Fruit fly (Drosophila melanogaster): ENCODE data around the gene vls.

The vls gene

dm6 chr2L:20061018-20061657 is 4.3 kb downstream of the vls start, which contains the start of the genes barr and lok (continued):
- no peak for TF ChIP-seq CG2199 (GFP tag; IDR thresholded peaks at IDR 0.05)
- TF ChIP-seq dmrt11E (tag; optimal IDR thresholded peaks at IDR 0.05) = peak; percentile 63
- no peak for TF ChIP-seq Adf1 (GFP tag; IDR thresholded peaks at IDR 0.05)
- TF ChIP-seq Sox102F (GFP tag; optimal IDR thresholded peaks at IDR 0.05) = peak; percentile 43
- peak; percentile 12; the same call in 1 of the 2 replicates for TF ChIP-seq CG7372 (GFP tag; IDR thresholded peaks at IDR 0.05)
- TF ChIP-seq ash1 (GFP tag; optimal IDR thresholded peaks at IDR 0.05) = no peak
- no peak for TF ChIP-seq trh (GFP tag; optimal IDR thresholded peaks at IDR 0.05)
- peak; percentile 28 for TF ChIP-seq CG10431 (GFP tag; optimal IDR thresholded peaks at IDR 0.05)
- no peak for TF ChIP-seq CG17568 (GFP tag; optimal IDR thresholded peaks at IDR 0.05)
- TF ChIP-seq HmgD (GFP tag; optimal IDR thresholded peaks at IDR 0.05) = no peak
- TF ChIP-seq Max (GFP tag; optimal IDR thresholded peaks at IDR 0.05) = peak; percentile 23
- no peak for TF ChIP-seq CG15073 (GFP tag; optimal IDR thresholded peaks at IDR 0.05)
- no peak for TF ChIP-seq tio (GFP tag; optimal IDR thresholded peaks at IDR 0.05)
- no peak for TF ChIP-seq zen2 (GFP tag; IDR thresholded peaks at IDR 0.05; ENCODE audit: partially characterized antibody)
- TF ChIP-seq tin (GFP tag; optimal IDR thresholded peaks at IDR 0.05) = peak; percentile 53
- TF ChIP-seq CG9876 (GFP tag; optimal IDR thresholded peaks at IDR 0.05) = peak; percentile 5
- TF ChIP-seq sqz (GFP tag; optimal IDR thresholded peaks at IDR 0.05) = no peak
- peak; percentile 45 for TF ChIP-seq fu2 (GFP tag; optimal IDR thresholded peaks at IDR 0.05)
- no peak for TF ChIP-seq nau (GFP tag; optimal IDR thresholded peaks at IDR 0.05)
- TF ChIP-seq CG18011 (GFP tag; optimal IDR thresholded peaks at IDR 0.05) = peak; percentile 15
- TF ChIP-seq az2 (GFP tag; optimal IDR thresholded peaks at IDR 0.05) = peak; percentile 59
- TF ChIP-seq CG18599 (GFP tag; optimal IDR thresholded peaks at IDR 0.05) = no peak
- TF ChIP-seq GATAe (GFP tag; conservative IDR thresholded peaks at IDR 0.05) = no peak
- peak; percentile 29 for TF ChIP-seq D19B (GFP tag; optimal IDR thresholded peaks at IDR 0.05)
- TF ChIP-seq Dip2 (GFP tag; IDR thresholded peaks at IDR 0.05) = no peak
- no peak for TF ChIP-seq ATbp (GFP tag; optimal IDR thresholded peaks at IDR 0.05)
- peak; percentile 19 for TF ChIP-seq Dek (tag; optimal IDR thresholded peaks at IDR 0.05)
- TF ChIP-seq CG6254 (GFP tag; optimal IDR thresholded peaks at IDR 0.05) = no peak
- TF ChIP-seq eyg (GFP tag; optimal IDR thresholded peaks at IDR 0.05) = no peak
- no peak for TF ChIP-seq nerfin-2 (GFP tag; IDR thresholded peaks at IDR 0.05; ENCODE audit: partially characterized antibody)
- no peak for TF ChIP-seq ken (GFP tag; IDR thresholded peaks at IDR 0.05)
- no peak for TF ChIP-seq CG3065 (GFP tag; optimal IDR thresholded peaks at IDR 0.05)
- TF ChIP-seq CG6813 (GFP tag; optimal IDR thresholded peaks at IDR 0.05) = no peak
- peak; percentile 39 for TF ChIP-seq CG8944 (GFP tag; optimal IDR thresholded peaks at IDR 0.05)
- peak; percentile 14 for TF ChIP-seq CG3281 (GFP tag; optimal IDR thresholded peaks at IDR 0.05)
- no peak for TF ChIP-seq CG10274 (GFP tag; optimal IDR thresholded peaks at IDR 0.05)
- TF ChIP-seq Abd-B (GFP tag; optimal IDR thresholded peaks at IDR 0.05) = peak; percentile 71
- TF ChIP-seq CTCF (GFP tag; optimal IDR thresholded peaks at IDR 0.05) = no peak
- TF ChIP-seq Sox100B (GFP tag; optimal IDR thresholded peaks at IDR 0.05) = no peak
- TF ChIP-seq Six4 (GFP tag; optimal IDR thresholded peaks at IDR 0.05) = peak; percentile 7
- peak; percentile 25 for TF ChIP-seq CG33557 (GFP tag; optimal IDR thresholded peaks at IDR 0.05)
- peak; percentile 44 for TF ChIP-seq CG3838 (GFP tag; optimal IDR thresholded peaks at IDR 0.05)
- TF ChIP-seq CG4360 (GFP tag; IDR thresholded peaks at IDR 0.05) = no peak
- no peak for TF ChIP-seq Vsx1 (GFP tag; optimal IDR thresholded peaks at IDR 0.05)
- TF ChIP-seq Antp (GFP tag; optimal IDR thresholded peaks at IDR 0.05) = peak; percentile 44
- TF ChIP-seq CG4424 (GFP tag; optimal IDR thresholded peaks at IDR 0.05) = peak; percentile 58
- peak; percentile 19 for TF ChIP-seq fd96Cb (tag; optimal IDR thresholded peaks at IDR 0.05)
- TF ChIP-seq cas (GFP tag; IDR thresholded peaks at IDR 0.05) = no peak
- peak; percentile 16 for TF ChIP-seq cato (GFP tag; optimal IDR thresholded peaks at IDR 0.05; ENCODE audit: borderline replicate concordance)
- no peak for TF ChIP-seq Kr (GFP tag; optimal IDR thresholded peaks at IDR 0.05)

Data from whole organism, embryonic.